Worm (Caenorhabditis elegans): ENCODE measurements around the gene K02B7.3.

The K02B7.3 gene

DNA sequence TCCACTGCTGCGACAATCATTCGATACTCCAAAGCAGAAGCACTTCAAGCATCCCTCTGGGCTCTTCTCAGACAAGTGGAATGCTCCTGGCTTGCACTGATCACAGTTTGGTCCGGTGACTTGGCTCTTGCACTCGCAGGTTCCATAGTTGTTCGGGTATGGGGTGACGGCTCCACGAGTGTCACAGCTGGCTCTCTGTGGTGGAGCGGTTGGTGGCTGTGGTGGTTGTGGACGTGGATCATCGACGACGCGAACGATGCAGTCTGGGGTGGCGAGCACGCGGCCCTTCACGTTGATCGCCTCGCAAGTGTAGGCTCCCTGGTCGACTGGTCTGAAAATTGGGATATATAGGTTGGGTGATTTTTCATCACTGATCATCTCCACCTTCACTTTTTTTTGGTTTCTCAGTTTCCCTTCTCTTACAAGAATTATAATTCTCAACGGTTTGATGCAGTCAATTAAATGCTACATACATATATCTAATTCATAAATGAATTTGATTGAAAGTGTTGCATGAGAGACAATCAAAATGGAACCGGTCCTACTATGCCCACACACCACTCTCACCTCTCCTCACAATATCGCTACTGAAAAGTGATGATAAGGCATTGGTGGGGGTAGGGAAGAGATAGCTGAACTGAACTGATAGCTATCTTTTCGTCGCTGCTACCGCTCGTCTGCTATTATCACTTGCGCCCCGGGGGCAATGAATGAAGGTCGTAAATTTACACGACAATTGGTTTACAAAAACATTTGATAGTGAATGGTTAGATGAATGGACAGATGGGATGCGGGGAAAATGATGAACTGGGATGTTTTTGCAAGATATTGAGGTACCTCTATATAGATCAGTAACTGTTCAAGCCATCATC lies 30.2 kb downstream of the K02B7.3 start:
- TF ChIP-seq nhr-43 (tag; optimal IDR thresholded peaks at IDR 0.05; ENCODE audit: poor library complexity, severe bottlenecking) (peak; percentile 35), fkh-2 (tag; optimal IDR thresholded peaks at IDR 0.05) (no peak), unc-39 (tag; optimal IDR thresholded peaks at IDR 0.05) (no peak), egl-5 (tag; optimal IDR thresholded peaks at IDR 0.05) (peak; percentile 53), nhr-23 (tag; optimal IDR thresholded peaks at IDR 0.05) (peak; percentile 19), nhr-12 (tag; optimal IDR thresholded peaks at IDR 0.05) (no peak), elt-3 (tag; optimal IDR thresholded peaks at IDR 0.05) (peak in 1 of 3 experiments; percentile 66)

DNA sequence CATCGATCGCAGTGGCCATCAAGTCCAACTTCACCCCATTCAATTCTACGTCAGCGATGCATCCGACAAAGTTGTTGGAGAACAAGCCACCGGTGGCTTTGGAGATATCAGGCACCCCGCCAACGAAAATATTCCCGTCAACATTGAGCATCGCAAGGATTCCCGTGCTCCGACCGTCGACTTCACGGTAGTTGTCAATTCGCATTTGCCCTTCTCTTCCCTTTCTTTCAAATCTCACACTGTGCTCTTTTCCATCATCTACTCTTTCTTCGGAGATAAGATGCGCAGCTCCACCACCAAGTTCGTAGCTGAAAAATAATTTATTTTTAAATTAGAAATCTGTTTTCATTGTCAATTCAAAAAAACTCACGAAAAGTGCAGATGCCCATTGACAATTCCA lies 47.6 kb downstream of the K02B7.3 start:
- no peak for TF ChIP-seq pha-4 (tag; optimal IDR thresholded peaks at IDR 0.05)
- no peak for TF ChIP-seq nhr-23 (tag; optimal IDR thresholded peaks at IDR 0.05)
- TF ChIP-seq nhr-76 (tag; optimal IDR thresholded peaks at IDR 0.05) = no peak
- no peak for TF ChIP-seq nhr-77 (tag; optimal IDR thresholded peaks at IDR 0.05)
- no peak for TF ChIP-seq R02D3.7 (tag; optimal IDR thresholded peaks at IDR 0.05)
- no peak for TF ChIP-seq eor-1 (tag; optimal IDR thresholded peaks at IDR 0.05)
- TF ChIP-seq ceh-82 (tag; optimal IDR thresholded peaks at IDR 0.05) = no peak
- no peak for TF ChIP-seq egl-27 (tag; optimal IDR thresholded peaks at IDR 0.05)

DNA sequence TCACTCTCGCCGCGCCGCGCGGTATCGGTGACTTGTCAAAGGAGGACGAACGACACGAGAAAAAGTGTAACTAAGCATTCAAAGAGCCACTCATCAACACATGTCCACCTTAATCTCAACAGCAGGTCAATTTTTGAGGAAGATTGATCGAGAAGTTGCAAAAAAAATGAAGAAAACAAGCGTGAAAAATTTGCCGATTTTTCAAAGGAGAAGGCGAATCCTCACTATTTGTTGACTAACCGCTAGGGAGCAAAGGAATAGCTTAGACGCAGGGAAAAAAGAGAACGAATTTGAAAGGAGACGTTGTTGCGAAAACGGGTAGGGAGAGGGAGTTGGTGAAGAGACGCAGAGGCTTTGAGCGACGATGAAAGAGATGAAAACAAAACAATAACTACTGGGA lies 49.8 kb downstream of the K02B7.3 start:
- TF ChIP-seq egl-27 (tag; optimal IDR thresholded peaks at IDR 0.05) (no peak), mdl-1 (tag; optimal IDR thresholded peaks at IDR 0.05) (no peak), ceh-82 (tag; optimal IDR thresholded peaks at IDR 0.05) (no peak), sea-2 (GFP tag; optimal IDR thresholded peaks at IDR 0.05) (no peak), ceh-16 (tag; optimal IDR thresholded peaks at IDR 0.05) (no peak), snpc-4 (tag; optimal IDR thresholded peaks at IDR 0.05) (peak; percentile 68), unc-62 (GFP tag; optimal IDR thresholded peaks at IDR 0.05) (peak; percentile 62), nhr-77 (tag; optimal IDR thresholded peaks at IDR 0.05) (no peak), fkh-2 (tag; optimal IDR thresholded peaks at IDR 0.05) (no peak), hmg-11 (tag; optimal IDR thresholded peaks at IDR 0.05) (peak; percentile 79), egl-5 (tag; optimal IDR thresholded peaks at IDR 0.05) (peak; percentile 61), nfya-1 (tag; optimal IDR thresholded peaks at IDR 0.05; ENCODE audit: insufficient read depth) (peak; percentile 57), aly-2 (tag; optimal IDR thresholded peaks at IDR 0.05) (no peak), nhr-25 (tag; optimal IDR thresholded peaks at IDR 0.05) (peak; percentile 25), nhr-43 (tag; optimal IDR thresholded peaks at IDR 0.05; ENCODE audit: poor library complexity, severe bottlenecking) (peak; percentile 21), elt-1 (tag; optimal IDR thresholded peaks at IDR 0.05) (no peak), pha-4 (tag; optimal IDR thresholded peaks at IDR 0.05) (peak; percentile 51), lin-39 (tag; optimal IDR thresholded peaks at IDR 0.05) (peak; percentile 84)

- no peak for TF ChIP-seq nhr-77 (tag; optimal IDR thresholded peaks at IDR 0.05)
- TF ChIP-seq fkh-2 (tag; optimal IDR thresholded peaks at IDR 0.05) = no peak
- no peak for TF ChIP-seq ztf-11 (tag; optimal IDR thresholded peaks at IDR 0.05)
- no peak for TF ChIP-seq nhr-12 (tag; optimal IDR thresholded peaks at IDR 0.05)
- no peak for TF ChIP-seq elt-2 (tag; optimal IDR thresholded peaks at IDR 0.05)
- no peak for TF ChIP-seq nfya-1 (tag; optimal IDR thresholded peaks at IDR 0.05; ENCODE audit: insufficient read depth)
- TF ChIP-seq nhr-23 (tag; optimal IDR thresholded peaks at IDR 0.05) = no peak
- no peak for TF ChIP-seq skn-1 (tag; optimal IDR thresholded peaks at IDR 0.05)
- TF ChIP-seq nhr-67 (tag; optimal IDR thresholded peaks at IDR 0.05) = no peak
- TF ChIP-seq zag-1 (tag; optimal IDR thresholded peaks at IDR 0.05) = no peak
- no peak for TF ChIP-seq lin-39 (tag; optimal IDR thresholded peaks at IDR 0.05)
- no peak for TF ChIP-seq hmg-11 (tag; optimal IDR thresholded peaks at IDR 0.05)
- no peak for TF ChIP-seq eor-1 (tag; optimal IDR thresholded peaks at IDR 0.05)
- no peak for TF ChIP-seq unc-62 (GFP tag; optimal IDR thresholded peaks at IDR 0.05)
- no peak for TF ChIP-seq egl-27 (tag; optimal IDR thresholded peaks at IDR 0.05)
Measured at ce11 chrII:14644465-14644864, 50.6 kb downstream of the K02B7.3 start.

Measured in whole organism, L3 larva.